Fruit fly (Drosophila melanogaster): Measurements from ENCODE around the gene CG10694.

CG10694 gene

dm6 chr3R:24106879-24107441, at the start of gene CG10694:
Gene CG10694, plus strand, starts transcription at chr3R:24107391.
- TF ChIP-seq OdsH (GFP tag; optimal IDR thresholded peaks at IDR 0.05) (no peak), HLH106 (tag; optimal IDR thresholded peaks at IDR 0.05) (no peak), usp (GFP tag; optimal IDR thresholded peaks at IDR 0.05) (no peak), psq (GFP tag; optimal IDR thresholded peaks at IDR 0.05) (no peak), fru (GFP tag; optimal IDR thresholded peaks at IDR 0.05) (no peak), Sp1 (GFP tag; optimal IDR thresholded peaks at IDR 0.05) (no peak), foxo (GFP tag; optimal IDR thresholded peaks at IDR 0.05) (no peak), Dif (GFP tag; optimal IDR thresholded peaks at IDR 0.05; ENCODE audit: partially characterized antibody) (no peak), br (GFP tag; optimal IDR thresholded peaks at IDR 0.05) (no peak), jim (GFP tag; optimal IDR thresholded peaks at IDR 0.05) (no peak), CrebA (GFP tag; optimal IDR thresholded peaks at IDR 0.05; ENCODE audit: borderline replicate concordance) (no peak), rgr (GFP tag; optimal IDR thresholded peaks at IDR 0.05) (no peak), Abd-B (GFP tag; optimal IDR thresholded peaks at IDR 0.05) (no peak), sage (GFP tag; optimal IDR thresholded peaks at IDR 0.05) (no peak), Mio (GFP tag; optimal IDR thresholded peaks at IDR 0.05) (no peak), pan (optimal IDR thresholded peaks at IDR 0.05) (no peak), CG32264 (GFP tag; optimal IDR thresholded peaks at IDR 0.05) (no peak), brk (GFP tag; optimal IDR thresholded peaks at IDR 0.05) (no peak), lola (GFP tag; optimal IDR thresholded peaks at IDR 0.05) (no peak)

dm6 chr3R:24058041-24058440, 49.1 kb upstream of the CG10694 start, which contains the start of gene SMC1:
Gene SMC1, plus strand, starts transcription at chr3R:24058287.
- peak; percentile 36 for TF ChIP-seq woc (GFP tag; optimal IDR thresholded peaks at IDR 0.05)
- peak; percentile 63 for TF ChIP-seq Jra (GFP tag; optimal IDR thresholded peaks at IDR 0.05)
- no peak for TF ChIP-seq foxo (GFP tag; optimal IDR thresholded peaks at IDR 0.05)
- TF ChIP-seq CG9705 (GFP tag; optimal IDR thresholded peaks at IDR 0.05) = peak; percentile 49
- TF ChIP-seq Hnf4 (GFP tag; optimal IDR thresholded peaks at IDR 0.05) = no peak
- TF ChIP-seq Mio (GFP tag; optimal IDR thresholded peaks at IDR 0.05) = no peak
- peak; percentile 47 for TF ChIP-seq HLH106 (tag; optimal IDR thresholded peaks at IDR 0.05)
- peak; percentile 14 for TF ChIP-seq ey (GFP tag; optimal IDR thresholded peaks at IDR 0.05)
- no peak for TF ChIP-seq Rel (GFP tag; optimal IDR thresholded peaks at IDR 0.05)
- no peak for TF ChIP-seq Rel (tag; optimal IDR thresholded peaks at IDR 0.05)
- peak; percentile 0 for TF ChIP-seq sv (GFP tag; optimal IDR thresholded peaks at IDR 0.05)
- TF ChIP-seq OdsH (GFP tag; optimal IDR thresholded peaks at IDR 0.05) = peak; percentile 35
- peak; percentile 96 for TF ChIP-seq Hr83 (GFP tag; optimal IDR thresholded peaks at IDR 0.05; ENCODE audit: poor library complexity, severe bottlenecking)
- peak; percentile 62 for TF ChIP-seq jim (GFP tag; optimal IDR thresholded peaks at IDR 0.05)
- TF ChIP-seq CG32264 (GFP tag; optimal IDR thresholded peaks at IDR 0.05) = no peak
- TF ChIP-seq dsf (GFP tag; optimal IDR thresholded peaks at IDR 0.05; ENCODE audit: borderline replicate concordance) = no peak
- TF ChIP-seq N (GFP tag; optimal IDR thresholded peaks at IDR 0.05) = no peak

- no peak for TF ChIP-seq Jra (GFP tag; optimal IDR thresholded peaks at IDR 0.05)
- no peak for TF ChIP-seq dmrt93B (GFP tag; optimal IDR thresholded peaks at IDR 0.05)
- no peak for TF ChIP-seq ey (GFP tag; optimal IDR thresholded peaks at IDR 0.05)
- TF ChIP-seq tai (GFP tag; optimal IDR thresholded peaks at IDR 0.05) = no peak
- TF ChIP-seq Rel (GFP tag; optimal IDR thresholded peaks at IDR 0.05) = no peak
- no peak for TF ChIP-seq Rel (tag; optimal IDR thresholded peaks at IDR 0.05)
- TF ChIP-seq brk (GFP tag; optimal IDR thresholded peaks at IDR 0.05) = no peak
- TF ChIP-seq lola (GFP tag; optimal IDR thresholded peaks at IDR 0.05) = no peak
These were observed 41.5 kb upstream of the CG10694 start for dm6 chr3R:24065718-24066117.

dm6 chr3R:24068830-24069229, 38.4 kb upstream of the CG10694 start:
- TF ChIP-seq Abd-B (GFP tag; optimal IDR thresholded peaks at IDR 0.05) = no peak
- TF ChIP-seq Sp1 (GFP tag; optimal IDR thresholded peaks at IDR 0.05) = no peak
- TF ChIP-seq Dif (GFP tag; optimal IDR thresholded peaks at IDR 0.05; ENCODE audit: partially characterized antibody) = no peak
- TF ChIP-seq Hr83 (GFP tag; optimal IDR thresholded peaks at IDR 0.05; ENCODE audit: poor library complexity, severe bottlenecking) = no peak
- TF ChIP-seq sv (GFP tag; optimal IDR thresholded peaks at IDR 0.05) = no peak
- TF ChIP-seq Mio (GFP tag; optimal IDR thresholded peaks at IDR 0.05) = no peak
- no peak for TF ChIP-seq br (GFP tag; optimal IDR thresholded peaks at IDR 0.05)
- no peak for TF ChIP-seq Rel (GFP tag; optimal IDR thresholded peaks at IDR 0.05)
- no peak for TF ChIP-seq Rel (tag; optimal IDR thresholded peaks at IDR 0.05)
- no peak for TF ChIP-seq psq (GFP tag; optimal IDR thresholded peaks at IDR 0.05)
- no peak for TF ChIP-seq GATAd (GFP tag; optimal IDR thresholded peaks at IDR 0.05)
- no peak for TF ChIP-seq usp (GFP tag; optimal IDR thresholded peaks at IDR 0.05)
- no peak for TF ChIP-seq Vsx2 (GFP tag; optimal IDR thresholded peaks at IDR 0.05; ENCODE audit: partially characterized antibody)
- TF ChIP-seq dsf (GFP tag; optimal IDR thresholded peaks at IDR 0.05; ENCODE audit: borderline replicate concordance) = no peak
- no peak for TF ChIP-seq OdsH (GFP tag; optimal IDR thresholded peaks at IDR 0.05)
- no peak for TF ChIP-seq tai (GFP tag; optimal IDR thresholded peaks at IDR 0.05)
- TF ChIP-seq Hnf4 (GFP tag; optimal IDR thresholded peaks at IDR 0.05) = no peak
- no peak for TF ChIP-seq lola (GFP tag; optimal IDR thresholded peaks at IDR 0.05)

All from whole organism, wandering third instar larva.